Fruit fly (Drosophila melanogaster): ENCODE results near the gene CG13895.

CG13895 gene

DNA sequence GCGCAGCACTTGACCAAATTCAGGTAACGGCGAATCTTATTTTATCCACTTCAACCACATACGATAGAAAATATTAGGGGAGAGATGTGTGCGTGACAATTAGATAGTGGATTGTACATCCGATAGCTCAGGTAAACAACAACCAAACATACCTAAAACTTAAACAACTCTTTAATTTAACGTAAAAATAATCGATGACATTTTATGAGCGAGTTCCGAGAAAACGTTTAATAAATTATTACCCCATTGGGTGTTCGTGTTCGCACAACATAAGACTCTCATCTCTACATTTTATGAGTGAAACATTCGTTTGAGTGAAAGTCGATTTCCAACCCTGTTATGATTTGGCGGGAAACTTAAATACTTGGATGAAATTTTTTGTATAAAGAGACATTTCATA, 27.7 kb downstream of the CG13895 start, which contains the start of gene CG17129:
CG17129 (minus strand) TSS at position 69 of the 400 bp plus-strand sequence.
- TF ChIP-seq CG7045 (GFP tag; optimal IDR thresholded peaks at IDR 0.05) = peak; percentile 12
- peak; percentile 42 for TF ChIP-seq CG7101 (tag; optimal IDR thresholded peaks at IDR 0.05)
- TF ChIP-seq CG11617 (GFP tag; optimal IDR thresholded peaks at IDR 0.05) = peak; percentile 15
- no peak for TF ChIP-seq tj (GFP tag; optimal IDR thresholded peaks at IDR 0.05)
- peak; percentile 75 for TF ChIP-seq Hr96 (GFP tag; optimal IDR thresholded peaks at IDR 0.05)
- no peak for TF ChIP-seq Clk (GFP tag; optimal IDR thresholded peaks at IDR 0.05)
- peak; percentile 39 for TF ChIP-seq CG1620 (GFP tag; optimal IDR thresholded peaks at IDR 0.05)
- peak; percentile 14 for TF ChIP-seq Mnt (GFP tag; optimal IDR thresholded peaks at IDR 0.05)
- no peak for TF ChIP-seq cnc (optimal IDR thresholded peaks at IDR 0.05)
- peak; percentile 48 for TF ChIP-seq bab1 (GFP tag; optimal IDR thresholded peaks at IDR 0.05)
- peak; percentile 43 for TF ChIP-seq pad (GFP tag; optimal IDR thresholded peaks at IDR 0.05)
- peak; percentile 19 for TF ChIP-seq CG12768 (GFP tag; optimal IDR thresholded peaks at IDR 0.05)
- peak; percentile 63 for TF ChIP-seq CG14711 (tag; optimal IDR thresholded peaks at IDR 0.05)
- peak; percentile 10 for TF ChIP-seq Crg-1 (GFP tag; optimal IDR thresholded peaks at IDR 0.05)
- no peak for TF ChIP-seq cic (GFP tag; optimal IDR thresholded peaks at IDR 0.05)
- TF ChIP-seq CG33017 (tag; optimal IDR thresholded peaks at IDR 0.05) = no peak
- TF ChIP-seq ovo (GFP tag; optimal IDR thresholded peaks at IDR 0.05) = no peak
- peak; percentile 57 for TF ChIP-seq toe (GFP tag; optimal IDR thresholded peaks at IDR 0.05)
- no peak for TF ChIP-seq kay (GFP tag; ENCODE audit: borderline replicate concordance)
- TF ChIP-seq CG5204 (GFP tag; optimal IDR thresholded peaks at IDR 0.05) = peak; percentile 35

DNA sequence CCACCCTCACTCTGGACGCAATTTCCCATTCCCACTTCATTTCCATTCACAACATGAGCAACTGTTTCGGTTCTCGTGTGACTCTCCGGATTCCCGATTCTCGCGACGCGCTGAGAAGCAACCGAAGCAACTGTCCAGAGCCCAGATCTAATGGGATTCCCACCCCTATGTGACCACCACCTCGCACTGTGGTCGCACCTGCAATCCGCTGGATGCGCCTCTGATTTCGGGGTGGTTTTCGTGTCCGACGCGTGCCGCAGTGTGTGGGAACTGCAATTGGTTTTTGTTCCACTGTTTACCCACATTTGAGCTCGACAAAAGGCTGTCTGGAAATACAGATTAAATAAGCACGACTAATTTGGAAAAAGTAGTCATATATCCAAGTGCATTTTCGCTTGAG, 32.1 kb downstream of the CG13895 start:
- TF ChIP-seq toe (GFP tag; optimal IDR thresholded peaks at IDR 0.05) (no peak), CG14711 (tag; optimal IDR thresholded peaks at IDR 0.05) (no peak), cnc (optimal IDR thresholded peaks at IDR 0.05) (no peak), Crg-1 (GFP tag; optimal IDR thresholded peaks at IDR 0.05) (no peak), CG7045 (GFP tag; optimal IDR thresholded peaks at IDR 0.05) (no peak), CG11617 (GFP tag; optimal IDR thresholded peaks at IDR 0.05) (no peak), kay (GFP tag; ENCODE audit: borderline replicate concordance) (no peak), CG7101 (tag; optimal IDR thresholded peaks at IDR 0.05) (no peak), CG33017 (tag; optimal IDR thresholded peaks at IDR 0.05) (no peak), ovo (GFP tag; optimal IDR thresholded peaks at IDR 0.05) (no peak), CG12768 (GFP tag; optimal IDR thresholded peaks at IDR 0.05) (no peak), Mnt (GFP tag; optimal IDR thresholded peaks at IDR 0.05) (no peak), cic (GFP tag; optimal IDR thresholded peaks at IDR 0.05) (no peak), bab1 (GFP tag; optimal IDR thresholded peaks at IDR 0.05) (no peak), Clk (GFP tag; optimal IDR thresholded peaks at IDR 0.05) (no peak), CG1620 (GFP tag; optimal IDR thresholded peaks at IDR 0.05) (no peak), tj (GFP tag; optimal IDR thresholded peaks at IDR 0.05) (no peak), Hr96 (GFP tag; optimal IDR thresholded peaks at IDR 0.05) (no peak), CG5204 (GFP tag; optimal IDR thresholded peaks at IDR 0.05) (no peak)

DNA sequence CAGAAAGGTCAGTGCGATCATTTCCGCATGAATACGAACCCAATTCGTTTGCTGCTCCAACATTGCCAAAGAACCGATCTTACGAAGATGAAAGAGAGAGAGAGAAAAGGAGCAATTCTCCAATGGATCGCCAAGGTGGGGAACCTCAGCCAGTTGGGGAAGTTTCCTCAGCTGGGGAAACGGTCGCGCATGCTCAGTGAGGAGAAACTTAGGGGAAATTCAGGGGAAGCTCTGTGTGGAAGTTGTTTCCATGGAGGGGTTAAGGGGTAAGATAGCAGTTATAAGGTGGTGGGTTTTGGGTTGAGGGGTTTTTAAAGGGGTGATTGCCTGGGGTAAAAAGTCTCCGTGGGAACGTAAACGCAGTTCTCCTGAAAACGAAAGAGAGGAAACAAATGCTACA, 34.7 kb downstream of the CG13895 start:
- TF ChIP-seq CG14711 (tag; optimal IDR thresholded peaks at IDR 0.05) (no peak), pad (GFP tag; optimal IDR thresholded peaks at IDR 0.05) (peak; percentile 99)

DNA sequence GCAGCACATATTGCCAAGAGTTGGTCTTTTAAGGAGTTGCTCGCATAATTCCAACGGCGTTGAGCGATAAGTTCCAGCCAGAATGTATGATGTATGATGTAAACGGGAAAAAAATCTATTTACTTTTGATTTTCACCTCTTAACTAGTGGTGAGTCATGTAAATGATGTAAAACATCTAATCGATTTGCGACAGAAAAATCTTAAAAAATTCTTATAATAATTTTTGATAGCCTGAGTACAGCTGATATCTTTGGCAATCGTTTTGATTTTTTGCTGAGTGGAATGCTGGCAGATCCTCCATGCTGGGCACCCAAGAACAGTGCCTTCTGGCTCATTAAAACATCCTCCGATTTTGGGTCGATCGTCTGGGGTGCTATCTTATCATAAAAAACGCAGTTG, 41.5 kb downstream of the CG13895 start:
- TF ChIP-seq bab1 (GFP tag; optimal IDR thresholded peaks at IDR 0.05) = no peak
- TF ChIP-seq CG14711 (tag; optimal IDR thresholded peaks at IDR 0.05) = no peak

DNA sequence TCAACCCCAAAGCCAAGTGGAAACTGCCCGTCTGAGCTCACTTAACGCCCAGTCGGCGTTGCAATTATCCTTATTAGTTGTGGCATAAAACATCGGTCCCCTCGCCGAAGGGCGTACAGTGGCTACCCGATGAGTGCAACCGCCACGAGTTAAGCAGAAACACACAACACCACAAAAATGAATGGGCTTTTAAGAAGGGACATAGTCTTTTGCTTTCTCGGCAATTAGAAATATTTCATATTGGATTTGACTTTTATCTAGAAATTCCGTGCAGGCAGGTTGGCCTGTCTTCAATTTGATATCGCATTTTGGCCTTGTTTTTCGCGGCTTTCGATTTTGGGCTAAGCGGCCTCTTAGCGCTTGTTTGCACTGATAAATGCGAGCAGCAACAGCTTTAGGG, 44.1 kb downstream of the CG13895 start:
- no peak for TF ChIP-seq Hr96 (GFP tag; optimal IDR thresholded peaks at IDR 0.05)
- no peak for TF ChIP-seq CG5204 (GFP tag; optimal IDR thresholded peaks at IDR 0.05)
- no peak for TF ChIP-seq ovo (GFP tag; optimal IDR thresholded peaks at IDR 0.05)

DNA sequence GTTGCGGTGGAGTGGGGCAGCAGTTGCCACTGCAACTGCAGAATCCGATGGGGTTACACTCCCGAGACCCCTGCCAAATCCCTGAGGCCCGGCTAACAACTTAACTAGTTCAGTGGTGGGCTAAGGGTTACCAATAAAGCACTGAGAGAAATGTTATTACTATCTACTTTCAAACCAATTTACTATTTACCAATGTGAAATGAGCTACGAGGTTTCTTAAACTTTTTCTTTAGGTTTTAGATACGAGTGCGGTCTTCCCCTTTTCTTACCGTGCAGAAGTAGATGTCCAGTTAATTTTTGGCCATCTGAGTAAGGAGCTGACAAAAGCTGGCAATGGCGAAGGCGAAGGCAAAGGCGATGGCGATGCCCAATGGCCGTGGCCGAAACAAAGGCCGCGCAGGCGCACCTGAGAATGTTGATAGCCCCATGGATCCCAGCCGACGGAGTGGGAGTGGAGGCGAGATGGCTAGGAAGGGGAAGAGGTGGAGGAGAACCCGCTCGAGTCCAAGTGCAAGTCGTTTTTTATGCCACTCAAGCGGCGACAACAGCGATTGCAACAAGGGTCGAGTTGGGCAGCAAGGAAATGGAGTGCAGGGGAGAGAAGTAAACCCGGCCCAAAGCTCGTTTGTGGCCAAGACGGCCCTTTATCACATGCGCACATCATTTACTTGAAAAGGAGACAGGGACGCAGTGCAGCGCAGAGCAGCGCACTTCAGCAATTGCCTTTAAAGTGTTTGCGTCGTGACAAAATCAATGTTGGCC, 47.5 kb downstream of the CG13895 start:
- TF ChIP-seq Crg-1 (GFP tag; optimal IDR thresholded peaks at IDR 0.05) (no peak), CG7045 (GFP tag; optimal IDR thresholded peaks at IDR 0.05) (no peak), cic (GFP tag; optimal IDR thresholded peaks at IDR 0.05) (no peak), pad (GFP tag; optimal IDR thresholded peaks at IDR 0.05) (no peak), CG12768 (GFP tag; optimal IDR thresholded peaks at IDR 0.05) (no peak), CG33017 (tag; optimal IDR thresholded peaks at IDR 0.05) (no peak), CG1620 (GFP tag; optimal IDR thresholded peaks at IDR 0.05) (no peak), ovo (GFP tag; optimal IDR thresholded peaks at IDR 0.05) (no peak), CG14711 (tag; optimal IDR thresholded peaks at IDR 0.05) (no peak), cnc (optimal IDR thresholded peaks at IDR 0.05) (no peak), CG7101 (tag; optimal IDR thresholded peaks at IDR 0.05) (no peak), kay (GFP tag; ENCODE audit: borderline replicate concordance) (no peak), tj (GFP tag; optimal IDR thresholded peaks at IDR 0.05) (no peak), Mnt (GFP tag; optimal IDR thresholded peaks at IDR 0.05) (no peak)

DNA sequence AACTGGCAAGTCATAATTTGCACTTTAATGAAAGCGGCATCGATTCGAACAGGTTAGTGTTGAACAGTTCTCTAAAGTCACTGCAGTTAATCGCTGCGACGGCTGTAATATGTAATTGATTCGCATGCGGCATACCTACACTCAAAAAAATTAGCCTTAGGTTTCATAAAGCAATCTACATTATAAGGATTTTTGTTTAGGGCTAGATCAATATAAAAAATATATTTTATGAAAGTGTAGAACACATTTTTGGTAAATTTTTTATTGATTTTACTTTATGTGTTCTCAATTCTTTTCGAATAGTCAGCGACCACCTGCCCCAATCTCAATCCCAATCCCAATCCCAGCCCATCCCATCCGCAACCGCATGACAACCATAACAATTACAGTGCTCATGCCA, 49.7 kb downstream of the CG13895 start:
- no peak for TF ChIP-seq CG5204 (GFP tag; optimal IDR thresholded peaks at IDR 0.05)
- TF ChIP-seq CG33017 (tag; optimal IDR thresholded peaks at IDR 0.05) = no peak
- TF ChIP-seq ovo (GFP tag; optimal IDR thresholded peaks at IDR 0.05) = no peak
- TF ChIP-seq Hr96 (GFP tag; optimal IDR thresholded peaks at IDR 0.05) = no peak
- no peak for TF ChIP-seq Clk (GFP tag; optimal IDR thresholded peaks at IDR 0.05)
- no peak for TF ChIP-seq cnc (optimal IDR thresholded peaks at IDR 0.05)
